Fruit fly (Drosophila melanogaster) whole organism, embryonic: ENCODE measurements around the gene Mec2.

Source experiments
- Atf-2 ChIP-seq: fragments of 200-800 bp; sonication (Bioruptor generic); optimal IDR thresholded peaks from 2 replicates; lab custom pipeline; 2016; ENCODE audit warnings: missing biosample characterization, missing genetic modification characterization
- Atf3 ChIP-seq: fragments of 200-800 bp; sonication (Bioruptor generic); optimal IDR thresholded peaks from 3 replicates; lab custom pipeline; 2016; ENCODE audit warnings: missing biosample characterization, missing genetic modification characterization
- Atf6 ChIP-seq: fragments of 200-800 bp; sonication (Bioruptor generic); IDR thresholded peaks from 2 replicates; pipeline ENCODE4 v1.3.6; 2022; ENCODE audit warnings: missing biosample characterization, missing genetic modification characterization
- CG10147 ChIP-seq: fragments of 200-800 bp; sonication (Bioruptor generic); optimal IDR thresholded peaks from 2 replicates; lab custom pipeline; 2019; ENCODE audit warnings: missing biosample characterization, mild to moderate bottlenecking, missing genetic modification characterization, moderate library complexity
- CG10321 ChIP-seq: fragments of 200-800 bp; sonication (Bioruptor generic); IDR thresholded peaks from 2 replicates; pipeline ENCODE4 v1.3.6; 2022; ENCODE audit warnings: missing biosample characterization, missing genetic modification characterization
- CG10462 ChIP-seq: fragments of 200-800 bp; sonication (Bioruptor generic); optimal IDR thresholded peaks from 2 replicates; lab custom pipeline; 2016; ENCODE audit warnings: missing biosample characterization, missing genetic modification characterization
- CG11398 ChIP-seq: fragments of 200-800 bp; sonication (Bioruptor generic); optimal IDR thresholded peaks from 2 replicates; lab custom pipeline; 2016; ENCODE audit warnings: missing biosample characterization, missing genetic modification characterization
- CG13287 ChIP-seq: fragments of 200-800 bp; sonication (Bioruptor generic); IDR thresholded peaks from 2 replicates; pipeline ENCODE4 v1.3.6; 2022; ENCODE audit warnings: missing biosample characterization, missing genetic modification characterization; ENCODE audit not compliant: partially characterized antibody
- CG15514 ChIP-seq: fragments of 200-800 bp; sonication (Bioruptor generic); optimal IDR thresholded peaks from 3 replicates; lab custom pipeline; 2017; ENCODE audit warnings: missing biosample characterization, missing genetic modification characterization, mild to moderate bottlenecking, moderate library complexity, missing genetic modification reagents
- CG15696 ChIP-seq: fragments of 200-800 bp; sonication (Bioruptor generic); optimal IDR thresholded peaks from 2 replicates; lab custom pipeline; 2019; ENCODE audit warnings: missing biosample characterization, mild to moderate bottlenecking, missing genetic modification characterization, moderate library complexity
- CG16863 ChIP-seq: fragments of 200-800 bp; sonication (Bioruptor generic); optimal IDR thresholded peaks from 3 replicates; lab custom pipeline; 2016; ENCODE audit warnings: missing biosample characterization, missing genetic modification characterization
- CG17829 ChIP-seq: fragments of 200-800 bp; optimal IDR thresholded peaks from 2 replicates; lab custom pipeline; 2019; ENCODE audit warnings: missing biosample characterization, mild to moderate bottlenecking, missing genetic modification characterization, moderate library complexity
- CG18599 ChIP-seq: fragments of 200-800 bp; sonication (Bioruptor generic); optimal IDR thresholded peaks from 3 replicates; lab custom pipeline; 2017; ENCODE audit warnings: missing biosample characterization, missing genetic modification characterization, mild to moderate bottlenecking, moderate library complexity, missing genetic modification reagents
- CG32767 ChIP-seq: fragments of 200-800 bp; sonication (Bioruptor generic); IDR thresholded peaks from 2 replicates; pipeline ENCODE4 v1.3.6; 2022; ENCODE audit warnings: missing biosample characterization, missing genetic modification characterization
- CG3995 ChIP-seq: fragments of 200-800 bp; sonication (Bioruptor generic); optimal IDR thresholded peaks from 3 replicates; lab custom pipeline; 2016; ENCODE audit warnings: missing biosample characterization, missing genetic modification characterization
- CG5245 ChIP-seq: fragments of 200-800 bp; sonication (Bioruptor generic); optimal IDR thresholded peaks from 3 replicates; lab custom pipeline; 2016; ENCODE audit warnings: missing biosample characterization, missing genetic modification characterization
- CG7839 ChIP-seq: fragments of 200-800 bp; sonication (Bioruptor generic); optimal IDR thresholded peaks from 3 replicates; lab custom pipeline; 2018; ENCODE audit warnings: missing biosample characterization, mild to moderate bottlenecking, missing genetic modification characterization, moderate library complexity
- CG8388 ChIP-seq: fragments of 200-800 bp; sonication (Bioruptor generic); optimal IDR thresholded peaks from 2 replicates; lab custom pipeline; 2019; ENCODE audit warnings: missing biosample characterization, mild to moderate bottlenecking, missing genetic modification characterization, moderate library complexity
- CkIIα-i1 ChIP-seq: fragments of 200-800 bp; sonication (Bioruptor generic); IDR thresholded peaks from 2 replicates; pipeline ENCODE4 v1.3.6; 2022; ENCODE audit warnings: missing biosample characterization, missing genetic modification characterization
- CoRest ChIP-seq: fragments of 200-800 bp; sonication (Bioruptor generic); optimal IDR thresholded peaks from 3 replicates; lab custom pipeline; 2018; ENCODE audit warnings: missing biosample characterization, mild to moderate bottlenecking, missing genetic modification characterization, moderate library complexity
- Ets65A ChIP-seq: fragments of 200-800 bp; sonication (Bioruptor generic); peaks from one replicate; lab custom pipeline; 2016; ENCODE audit warnings: missing biosample characterization, missing genetic modification characterization
- Fer2 ChIP-seq: fragments of 200-800 bp; sonication (Bioruptor generic); optimal IDR thresholded peaks from 2 replicates; lab custom pipeline; 2018; ENCODE audit warnings: missing biosample characterization, mild to moderate bottlenecking, missing genetic modification characterization, moderate library complexity
- H2.0 ChIP-seq: fragments of 200-800 bp; sonication (Bioruptor generic); IDR thresholded peaks from 2 replicates; pipeline ENCODE4 v1.3.6; 2022; ENCODE audit warnings: missing biosample characterization, missing genetic modification characterization
- HLH4C ChIP-seq: fragments of 200-800 bp; sonication (Bioruptor generic); IDR thresholded peaks from 3 replicates; pipeline ENCODE4 v1.3.6; 2022; ENCODE audit warnings: missing biosample characterization, missing genetic modification characterization; ENCODE audit not compliant: partially characterized antibody
- HmgD ChIP-seq: fragments of 200-800 bp; sonication (Bioruptor generic); optimal IDR thresholded peaks from 3 replicates; lab custom pipeline; 2016; ENCODE audit warnings: missing biosample characterization, missing genetic modification characterization
- Jarid2 ChIP-seq: fragments of 200-800 bp; sonication (Bioruptor generic); optimal IDR thresholded peaks from 3 replicates; lab custom pipeline; 2017; ENCODE audit warnings: mild to moderate bottlenecking, missing biosample characterization, missing genetic modification reagents, missing genetic modification characterization
- Meics ChIP-seq: fragments of 200-800 bp; sonication (Bioruptor generic); optimal IDR thresholded peaks from 2 replicates; lab custom pipeline; 2017; ENCODE audit warnings: missing biosample characterization, mild to moderate bottlenecking, missing genetic modification characterization
- Myb ChIP-seq: fragments of 200-800 bp; sonication (Bioruptor generic); optimal IDR thresholded peaks from 2 replicates; lab custom pipeline; 2016; ENCODE audit warnings: missing biosample characterization, missing genetic modification characterization
- NFAT ChIP-seq: fragments of 200-800 bp; sonication (Bioruptor generic); IDR thresholded peaks from 2 replicates; pipeline ENCODE4 v1.3.6; 2022; ENCODE audit warnings: missing biosample characterization, missing genetic modification characterization
- NfI ChIP-seq: fragments of 200-800 bp; sonication (Bioruptor generic); optimal IDR thresholded peaks from 3 replicates; lab custom pipeline; 2018; ENCODE audit warnings: missing biosample characterization, mild to moderate bottlenecking, missing genetic modification characterization, moderate library complexity
- Opbp ChIP-seq: fragments of 200-800 bp; sonication (Bioruptor generic); IDR thresholded peaks from 3 replicates; pipeline ENCODE4 v1.3.6; 2022; ENCODE audit warnings: missing biosample characterization, missing genetic modification characterization; ENCODE audit not compliant: partially characterized antibody
- Taf1 ChIP-seq: fragments of 200-800 bp; sonication (Bioruptor generic); IDR thresholded peaks from 2 replicates; pipeline ENCODE4 v1.3.6; 2022; ENCODE audit warnings: missing biosample characterization, missing genetic modification characterization
- ac ChIP-seq: fragments of 200-800 bp; sonication (Bioruptor generic); optimal IDR thresholded peaks from 3 replicates; lab custom pipeline; 2017; ENCODE audit warnings: missing biosample characterization, mild to moderate bottlenecking, missing genetic modification characterization
- chif ChIP-seq, 2 experiments: fragments of 200-800 bp; sonication (Bioruptor generic); optimal IDR thresholded peaks; 3 replicates each; lab custom pipeline; 2016; ENCODE audit warnings: missing biosample characterization in 2 of 2, missing genetic modification characterization in 2 of 2
- dpn ChIP-seq, 2 experiments: fragments of 200-800 bp; sonication (Bioruptor generic); optimal IDR thresholded peaks; 3 replicates each; lab custom pipeline; 2016; ENCODE audit warnings: missing biosample characterization in 2 of 2, missing genetic modification characterization in 2 of 2
- en ChIP-seq: fragments of 200-800 bp; sonication (Bioruptor generic); optimal IDR thresholded peaks from 2 replicates; lab custom pipeline; 2016; ENCODE audit warnings: missing biosample characterization, missing genetic modification characterization
- lmd ChIP-seq: fragments of 200-800 bp; sonication (Bioruptor generic); IDR thresholded peaks from 2 replicates; pipeline ENCODE4 v1.3.6; 2022; ENCODE audit warnings: missing biosample characterization, missing genetic modification characterization
- nerfin-1 ChIP-seq: fragments of 200-800 bp; sonication (Bioruptor generic); optimal IDR thresholded peaks from 3 replicates; lab custom pipeline; 2019; ENCODE audit warnings: missing biosample characterization, mild to moderate bottlenecking, missing genetic modification characterization, moderate library complexity
- ranshi ChIP-seq: fragments of 200-800 bp; sonication (Bioruptor generic); IDR thresholded peaks from 2 replicates; pipeline ENCODE4 v1.3.6; 2022; ENCODE audit warnings: missing biosample characterization, missing genetic modification characterization
- schlank ChIP-seq: fragments of 200-800 bp; sonication (Bioruptor generic); optimal IDR thresholded peaks from 2 replicates; lab custom pipeline; 2018; ENCODE audit warnings: missing biosample characterization, mild to moderate bottlenecking, missing genetic modification characterization
- sd ChIP-seq: fragments of 200-800 bp; sonication (Bioruptor generic); optimal IDR thresholded peaks from 3 replicates; lab custom pipeline; 2018; ENCODE audit warnings: missing biosample characterization, mild to moderate bottlenecking, missing genetic modification characterization, moderate library complexity
- sim ChIP-seq: fragments of 200-800 bp; sonication (Bioruptor generic); IDR thresholded peaks from 2 replicates; pipeline ENCODE4 v1.3.6; 2022; ENCODE audit warnings: missing biosample characterization, missing genetic modification characterization
- slou ChIP-seq: fragments of 200-800 bp; sonication (Bioruptor generic); optimal IDR thresholded peaks from 3 replicates; lab custom pipeline; 2016; ENCODE audit warnings: missing biosample characterization, missing genetic modification characterization
- sr ChIP-seq: fragments of 200-800 bp; sonication (Bioruptor generic); IDR thresholded peaks from 3 replicates; pipeline ENCODE4 v1.3.6; 2022; ENCODE audit warnings: missing biosample characterization, missing genetic modification characterization
- ssp ChIP-seq: fragments of 200-800 bp; sonication (Bioruptor generic); IDR thresholded peaks from 2 replicates; pipeline ENCODE4 v1.3.6; 2022; ENCODE audit warnings: missing biosample characterization, missing genetic modification characterization
- stc ChIP-seq: fragments of 200-800 bp; sonication (Bioruptor generic); IDR thresholded peaks from 2 replicates; pipeline ENCODE4 v1.3.6; 2022; ENCODE audit warnings: missing biosample characterization, missing genetic modification characterization
- stwl ChIP-seq: fragments of 200-800 bp; sonication (Bioruptor generic); optimal IDR thresholded peaks from 3 replicates; lab custom pipeline; 2018; ENCODE audit warnings: missing biosample characterization, mild to moderate bottlenecking, missing genetic modification characterization, moderate library complexity
- vnd ChIP-seq: fragments of 200-800 bp; sonication (Bioruptor generic); IDR thresholded peaks from 3 replicates; pipeline ENCODE4 v1.3.6; 2022; ENCODE audit warnings: missing biosample characterization, missing genetic modification characterization; ENCODE audit not compliant: partially characterized antibody
- wek ChIP-seq: fragments of 200-800 bp; sonication (Bioruptor generic); optimal IDR thresholded peaks from 3 replicates; lab custom pipeline; 2018; ENCODE audit warnings: missing biosample characterization, mild to moderate bottlenecking, missing genetic modification characterization, moderate library complexity
- zfh1 ChIP-seq: fragments of 200-800 bp; sonication (Bioruptor generic); IDR thresholded peaks from 3 replicates; pipeline ENCODE4 v1.3.6; 2022; ENCODE audit warnings: missing biosample characterization, missing genetic modification characterization
- zfh2 ChIP-seq: fragments of 200-800 bp; sonication (Bioruptor generic); optimal IDR thresholded peaks from 2 replicates; lab custom pipeline; 2016; ENCODE audit warnings: missing biosample characterization, missing genetic modification characterization

Mec2 gene

DNA sequence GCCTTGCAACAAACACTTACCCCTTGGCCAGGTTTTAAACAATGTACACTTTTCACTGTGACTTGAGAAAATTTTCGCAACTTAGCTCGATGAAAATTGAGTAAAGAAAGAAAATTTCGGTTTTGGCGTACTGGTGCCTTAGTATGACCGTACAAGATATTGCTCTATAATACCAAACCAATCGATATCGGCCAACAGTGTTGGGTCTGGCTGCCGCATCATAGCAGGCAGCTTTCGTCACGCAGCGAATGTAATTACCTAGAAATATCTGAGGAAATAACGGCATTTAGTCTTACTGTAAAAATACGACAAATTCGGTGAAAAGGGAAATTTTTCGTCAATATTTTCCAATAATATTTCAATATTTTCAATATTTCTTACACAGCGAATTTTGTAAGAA is 20.2 kb downstream of the Mec2 start, which contains the start of gene Ulp1 (continued):
- no peak for TF ChIP-seq CG15696 (tag; lab: Kevin White, UChicago)
- TF ChIP-seq zfh2 (GFP tag; lab: Kevin White, UChicago): peak; percentile 15
- no peak for TF ChIP-seq sr (GFP tag; lab: Robert Waterston, UW)
- peak; percentile 42; the same call in 1 of the 2 replicates for TF ChIP-seq ssp
- TF ChIP-seq ac (GFP tag; lab: Kevin White, UChicago): no peak
- TF ChIP-seq CG17829 (tag; lab: Kevin White, UChicago): peak; percentile 57
- peak; percentile 57 for TF ChIP-seq CG10462
- peak; percentile 35 for TF ChIP-seq slou (GFP tag; lab: Kevin White, UChicago)
- no peak for TF ChIP-seq CG10321 (GFP tag; lab: Robert Waterston, UW)
- TF ChIP-seq ranshi (GFP tag; lab: Robert Waterston, UW): no peak
- no peak for TF ChIP-seq vnd (GFP tag; lab: Robert Waterston, UW)
- no peak for TF ChIP-seq CkIIα-i1 (GFP tag; lab: Robert Waterston, UW)
- TF ChIP-seq CG32767: no peak
- peak; percentile 92 for TF ChIP-seq Myb
- TF ChIP-seq Jarid2 (GFP tag; lab: Kevin White, UChicago): no peak
- TF ChIP-seq sd (tag; lab: Kevin White, UChicago): peak; percentile 45
- TF ChIP-seq CG15514 (GFP tag; lab: Kevin White, UChicago): peak; percentile 57
- TF ChIP-seq H2.0 (GFP tag; lab: Robert Waterston, UW): no peak
- no peak for TF ChIP-seq CG10147 (GFP tag; lab: Kevin White, UChicago)
- TF ChIP-seq Fer2 (tag; lab: Kevin White, UChicago): no peak
- 0 out of 3 replicates have a peak, but pooled peaks have one; percentile 25 for TF ChIP-seq HLH4C (GFP tag; lab: Robert Waterston, UW)
- TF ChIP-seq Atf3 (GFP tag; lab: Kevin White, UChicago): no peak
- TF ChIP-seq HmgD: peak; percentile 57
- TF ChIP-seq Ets65A (GFP tag; lab: Kevin White, UChicago): peak; percentile 60
- TF ChIP-seq CG11398 (GFP tag; lab: Kevin White, UChicago): no peak
- peak; percentile 78 for TF ChIP-seq stwl (tag; lab: Kevin White, UChicago)
- TF ChIP-seq CG8388: no peak
- TF ChIP-seq chif (GFP tag; optimal IDR thresholded peaks at IDR 0.05; lab: Kevin White, UChicago): peak in 1 of 2 experiments; percentile 48
- TF ChIP-seq Atf6 (GFP tag; lab: Robert Waterston, UW): 0 out of 2 replicates have a peak, but pooled peaks have one; percentile 33
- TF ChIP-seq CG7839 (tag; lab: Kevin White, UChicago): no peak
- no peak for TF ChIP-seq CG18599
- TF ChIP-seq stc (GFP tag; lab: Robert Waterston, UW): no peak
- TF ChIP-seq lmd (GFP tag; lab: Robert Waterston, UW): no peak
- no peak for TF ChIP-seq NFAT (GFP tag; lab: Robert Waterston, UW)
- TF ChIP-seq CG5245 (GFP tag; lab: Kevin White, UChicago): no peak
- no peak for TF ChIP-seq en
- TF ChIP-seq wek (GFP tag; lab: Kevin White, UChicago): no peak
- TF ChIP-seq CoRest (tag; lab: Kevin White, UChicago): peak; percentile 48
- TF ChIP-seq zfh1 (GFP tag; lab: Robert Waterston, UW): no peak
- TF ChIP-seq Atf-2 (GFP tag; lab: Kevin White, UChicago): no peak
- no peak for TF ChIP-seq CG16863 (GFP tag; lab: Kevin White, UChicago)
- TF ChIP-seq Opbp (GFP tag; lab: Robert Waterston, UW): peak; percentile 62; the same call in 2 of the 3 replicates
- TF ChIP-seq nerfin-1 (tag; lab: Kevin White, UChicago): peak; percentile 23
- no peak for TF ChIP-seq Taf1 (GFP tag; lab: Robert Waterston, UW)
- peak; percentile 9 for TF ChIP-seq NfI (GFP tag; lab: Kevin White, UChicago)
- peak in 1 of 2 experiments; percentile 42 for TF ChIP-seq dpn (GFP tag; optimal IDR thresholded peaks at IDR 0.05; lab: Kevin White, UChicago)
- TF ChIP-seq CG13287 (GFP tag; lab: Robert Waterston, UW): peak; percentile 57
- peak; percentile 76 for TF ChIP-seq CG3995 (GFP tag; lab: Kevin White, UChicago)
- TF ChIP-seq sim (GFP tag; lab: Robert Waterston, UW): no peak
- TF ChIP-seq schlank: no peak
- peak; percentile 9 for TF ChIP-seq Meics (GFP tag; lab: Kevin White, UChicago)
